Worm (Caenorhabditis elegans): ENCODE data around the gene F54F7.2.

DNA sequence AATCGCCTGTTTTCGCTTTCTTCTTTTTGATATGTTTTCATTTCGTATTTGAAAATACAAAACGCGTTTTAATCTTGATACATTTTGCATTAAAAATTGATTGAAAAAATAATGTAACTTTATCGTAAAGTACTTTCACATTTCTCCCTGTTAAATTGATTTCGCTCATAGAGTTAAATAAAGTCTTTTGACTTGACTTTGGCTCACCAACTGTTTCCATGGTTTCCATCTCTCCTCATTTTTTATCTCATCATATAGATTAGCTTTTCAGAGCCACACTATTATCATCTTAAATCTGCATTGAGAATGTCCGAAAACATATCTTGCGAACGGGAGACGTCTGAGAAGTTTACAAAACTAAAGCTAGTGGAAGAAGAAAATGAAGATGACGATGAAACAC lies 19.8 kb downstream of the F54F7.2 start, which contains the start of gene F54F7.10:
- TF ChIP-seq C38D4.7 (GFP tag; optimal IDR thresholded peaks at IDR 0.05) (no peak), fkh-10 (GFP tag; optimal IDR thresholded peaks at IDR 0.05) (no peak), eyg-1 (tag; optimal IDR thresholded peaks at IDR 0.05) (no peak), ceh-34 (tag; optimal IDR thresholded peaks at IDR 0.05) (no peak), ceh-48 (tag; optimal IDR thresholded peaks at IDR 0.05) (no peak), nfya-1 (tag; optimal IDR thresholded peaks at IDR 0.05) (no peak), nhr-11 (tag; optimal IDR thresholded peaks at IDR 0.05) (no peak), pha-4 (tag; optimal IDR thresholded peaks at IDR 0.05) (no peak), tbx-7 (tag; optimal IDR thresholded peaks at IDR 0.05) (no peak)

All from whole organism, late embryonic.